ENCODE assay signal across 5 worm cellular contexts in genomic region chrIV:7817852-7818251, ce11.
A peak's percentile ranks its signal among the peaks of the same experiment; 100 is the strongest.
TF ChIP-seq lines count a peak whose summit lies in the region.

ric-3 (plus strand) TSS chrIV:7818251.

TF ChIP-seq in whole organism, L1 larva, 84 proteins besides CTCF, POLR2A, EP300 and RAD21 (continued from another document and continues in another):
- TF ChIP-seq fkh-10 (GFP tag; optimal IDR thresholded peaks at IDR 0.05; lab: Kevin White, UChicago) = peak; percentile 47
- TF ChIP-seq ceh-82 (tag; optimal IDR thresholded peaks at IDR 0.05; lab: Kevin White, UChicago) = peak; percentile 45 to 63 (median 50)
- TF ChIP-seq fos-1 (tag; optimal IDR thresholded peaks at IDR 0.05; lab: Kevin White, UChicago) = peak; percentile 52
- TF ChIP-seq snpc-4 (tag; optimal IDR thresholded peaks at IDR 0.05; lab: Kevin White, UChicago) = peak; percentile 23
- peak; percentile 31 for TF ChIP-seq lir-3 (tag; optimal IDR thresholded peaks at IDR 0.05; lab: Kevin White, UChicago; ENCODE audit: poor library complexity)
- no peak for TF ChIP-seq alr-1 (tag; optimal IDR thresholded peaks at IDR 0.05; lab: Kevin White, UChicago; ENCODE audit: borderline replicate concordance)
- no peak for TF ChIP-seq nhr-12 (tag; optimal IDR thresholded peaks at IDR 0.05; lab: Kevin White, UChicago)
- TF ChIP-seq skn-1 (tag; optimal IDR thresholded peaks at IDR 0.05; lab: Kevin White, UChicago) = peak; percentile 19
- TF ChIP-seq mef-2 (tag; optimal IDR thresholded peaks at IDR 0.05; lab: Kevin White, UChicago) = peak; percentile 22
- peak; percentile 57 to 76 for TF ChIP-seq lsy-2 (tag; optimal IDR thresholded peaks at IDR 0.05; lab: Kevin White, UChicago)
- no peak for TF ChIP-seq C34B4.2 (tag; optimal IDR thresholded peaks at IDR 0.05; lab: Kevin White, UChicago)
- TF ChIP-seq sup-37 (GFP tag; optimal IDR thresholded peaks at IDR 0.05; lab: Kevin White, UChicago) = no peak
- TF ChIP-seq swsn-7 (tag; optimal IDR thresholded peaks at IDR 0.05; lab: Kevin White, UChicago) = peak; percentile 73
- peak; percentile 17 for TF ChIP-seq lin-39 (tag; optimal IDR thresholded peaks at IDR 0.05; lab: Kevin White, UChicago)
- TF ChIP-seq mep-1 (tag; optimal IDR thresholded peaks at IDR 0.05; lab: Kevin White, UChicago) = peak; percentile 84
- peak; percentile 43 for TF ChIP-seq xbp-1 (tag; optimal IDR thresholded peaks at IDR 0.05; lab: Kevin White, UChicago)
- no peak for TF ChIP-seq ceh-88 (GFP tag; IDR thresholded peaks at IDR 0.05; lab: Robert Waterston, UW)
- TF ChIP-seq vab-15 (tag; optimal IDR thresholded peaks at IDR 0.05; lab: Kevin White, UChicago) = no peak
- TF ChIP-seq nhr-77 (tag; optimal IDR thresholded peaks at IDR 0.05; lab: Kevin White, UChicago) = peak; percentile 30
- TF ChIP-seq lin-14 (GFP tag; optimal IDR thresholded peaks at IDR 0.05; lab: Kevin White, UChicago) = peak; percentile 95
- TF ChIP-seq sptf-1 (tag; optimal IDR thresholded peaks at IDR 0.05; lab: Kevin White, UChicago) = no peak
- TF ChIP-seq rnt-1 (tag; optimal IDR thresholded peaks at IDR 0.05; lab: Kevin White, UChicago) = peak; percentile 84
- no peak for TF ChIP-seq zip-4 (GFP tag; optimal IDR thresholded peaks at IDR 0.05; lab: Kevin White, UChicago)
- peak; percentile 16 for TF ChIP-seq ceh-90 (tag; optimal IDR thresholded peaks at IDR 0.05; lab: Kevin White, UChicago)
- TF ChIP-seq zag-1 (tag; optimal IDR thresholded peaks at IDR 0.05; lab: Kevin White, UChicago) = peak; percentile 23
- peak; percentile 63 for TF ChIP-seq nhr-19 (GFP tag; conservative IDR thresholded peaks at IDR 0.05; lab: Robert Waterston, UW)

TF ChIP-seq in whole organism, L2 larva, 48 proteins besides CTCF, POLR2A, EP300 and RAD21 (continued from another document):
- TF ChIP-seq crh-2 (tag; optimal IDR thresholded peaks at IDR 0.05; lab: Kevin White, UChicago) = peak; percentile 68
- TF ChIP-seq zag-1 (tag; optimal IDR thresholded peaks at IDR 0.05; lab: Kevin White, UChicago) = peak; percentile 75
- TF ChIP-seq nhr-6 (tag; optimal IDR thresholded peaks at IDR 0.05; lab: Kevin White, UChicago) = peak; percentile 72
- TF ChIP-seq nhr-21 (tag; optimal IDR thresholded peaks at IDR 0.05; lab: Kevin White, UChicago) = peak; percentile 26
- peak; percentile 86 for TF ChIP-seq sma-9 (GFP tag; optimal IDR thresholded peaks at IDR 0.05; lab: Kevin White, UChicago)
- no peak for TF ChIP-seq sma-9 (tag; optimal IDR thresholded peaks at IDR 0.05; lab: Kevin White, UChicago)
- peak; percentile 93 for TF ChIP-seq C34F6.9 (tag; optimal IDR thresholded peaks at IDR 0.05; lab: Kevin White, UChicago)
- no peak for TF ChIP-seq ZK546.5 (tag; optimal IDR thresholded peaks at IDR 0.05; lab: Kevin White, UChicago)
- TF ChIP-seq lin-39 (tag; optimal IDR thresholded peaks at IDR 0.05; lab: Kevin White, UChicago) = no peak
- peak; percentile 45 for TF ChIP-seq mab-5 (tag; optimal IDR thresholded peaks at IDR 0.05; lab: Kevin White, UChicago)
- TF ChIP-seq fos-1 (tag; optimal IDR thresholded peaks at IDR 0.05; lab: Kevin White, UChicago) = peak; percentile 38
- TF ChIP-seq lsy-2 (tag; optimal IDR thresholded peaks at IDR 0.05; lab: Kevin White, UChicago) = peak; percentile 15 to 79

TF ChIP-seq in whole organism, L3 larva, 47 proteins besides CTCF, POLR2A, EP300 and RAD21 (continued from another document):
- peak; percentile 29 for TF ChIP-seq mdl-1 (tag; optimal IDR thresholded peaks at IDR 0.05; lab: Kevin White, UChicago)
- TF ChIP-seq fkh-10 (GFP tag; optimal IDR thresholded peaks at IDR 0.05; lab: Kevin White, UChicago) = no peak
- TF ChIP-seq zag-1 (tag; optimal IDR thresholded peaks at IDR 0.05; lab: Kevin White, UChicago) = no peak
- TF ChIP-seq unc-39 (tag; optimal IDR thresholded peaks at IDR 0.05; lab: Kevin White, UChicago) = no peak
- peak; percentile 51 for TF ChIP-seq pha-4 (tag; optimal IDR thresholded peaks at IDR 0.05; lab: Kevin White, UChicago)
- TF ChIP-seq snpc-4 (tag; optimal IDR thresholded peaks at IDR 0.05; lab: Kevin White, UChicago) = peak; percentile 40
- no peak for TF ChIP-seq nhr-43 (tag; optimal IDR thresholded peaks at IDR 0.05; lab: Kevin White, UChicago; ENCODE audit: poor library complexity, severe bottlenecking)
- peak; percentile 58 for TF ChIP-seq ceh-28 (tag; optimal IDR thresholded peaks at IDR 0.05; lab: Kevin White, UChicago)
- TF ChIP-seq nfya-1 (tag; optimal IDR thresholded peaks at IDR 0.05; lab: Kevin White, UChicago; ENCODE audit: insufficient read depth) = peak; percentile 81
- no peak for TF ChIP-seq fos-1 (tag; optimal IDR thresholded peaks at IDR 0.05; lab: Kevin White, UChicago)
TF ChIP-seq in whole organism, L3 larva: peak in this region for 9.

TF ChIP-seq in whole organism, L4 larva, 104 proteins besides CTCF, POLR2A, EP300 and RAD21 (continued from another document):
- no peak for TF ChIP-seq lin-1 (GFP tag; IDR thresholded peaks at IDR 0.05; lab: Robert Waterston, UW)
- no peak for TF ChIP-seq nhr-237 (tag; optimal IDR thresholded peaks at IDR 0.05; lab: Kevin White, UChicago)
- no peak for TF ChIP-seq ceh-82 (tag; optimal IDR thresholded peaks at IDR 0.05; lab: Kevin White, UChicago)
- peak; percentile 45 for TF ChIP-seq mes-2 (tag; optimal IDR thresholded peaks at IDR 0.05; lab: Kevin White, UChicago; ENCODE audit: poor library complexity, severe bottlenecking)
- TF ChIP-seq mdl-1 (tag; optimal IDR thresholded peaks at IDR 0.05; lab: Kevin White, UChicago) = peak in 1 of 2 experiments; percentile 45
- TF ChIP-seq hlh-11 (tag; optimal IDR thresholded peaks at IDR 0.05; lab: Kevin White, UChicago) = peak; percentile 61
- peak; percentile 69 for TF ChIP-seq hmg-1.1 (GFP tag; IDR thresholded peaks at IDR 0.05; lab: Robert Waterston, UW)
- peak in 1 of 2 experiments; percentile 70 for TF ChIP-seq lsy-2 (tag; optimal IDR thresholded peaks at IDR 0.05; lab: Kevin White, UChicago)
- TF ChIP-seq zfp-2 (tag; optimal IDR thresholded peaks at IDR 0.05; lab: Kevin White, UChicago) = no peak
- TF ChIP-seq T26A8.4 (GFP tag; IDR thresholded peaks at IDR 0.05; lab: Robert Waterston, UW) = no peak
- TF ChIP-seq unc-62 (GFP tag; optimal IDR thresholded peaks at IDR 0.05 in 1 of 2; lab: Kevin White, UChicago) = peak in 1 of 2 experiments; percentile 98
- no peak for TF ChIP-seq unc-62 (tag; optimal IDR thresholded peaks at IDR 0.05; lab: Kevin White, UChicago)
- no peak for TF ChIP-seq sdz-12 (GFP tag; optimal IDR thresholded peaks at IDR 0.05; lab: Kevin White, UChicago)
- no peak for TF ChIP-seq daf-12 (tag; optimal IDR thresholded peaks at IDR 0.05; lab: Kevin White, UChicago)
- TF ChIP-seq nhr-10 (tag; optimal IDR thresholded peaks at IDR 0.05; lab: Kevin White, UChicago) = no peak
- peak; percentile 29 for TF ChIP-seq F37D6.2 (tag; optimal IDR thresholded peaks at IDR 0.05; lab: Kevin White, UChicago)
- no peak for TF ChIP-seq gei-8 (GFP tag; optimal IDR thresholded peaks at IDR 0.05; lab: Kevin White, UChicago)
- TF ChIP-seq daf-16 (GFP tag; optimal IDR thresholded peaks at IDR 0.05; lab: Kevin White, UChicago) = peak in 1 of 2 experiments; percentile 28
- no peak for TF ChIP-seq daf-16 (tag; optimal IDR thresholded peaks at IDR 0.05; lab: Kevin White, UChicago)
- TF ChIP-seq hlh-30 (tag; optimal IDR thresholded peaks at IDR 0.05; lab: Kevin White, UChicago; ENCODE audit: insufficient read depth) = peak; percentile 34
- peak; percentile 24 for TF ChIP-seq ces-1 (GFP tag; optimal IDR thresholded peaks at IDR 0.05; lab: Kevin White, UChicago)
- TF ChIP-seq nhr-28 (tag; optimal IDR thresholded peaks at IDR 0.05; lab: Kevin White, UChicago) = no peak
- 0 out of 2 replicates have a peak, but pooled peaks have one; percentile 19 for TF ChIP-seq ctbp-1 (GFP tag; IDR thresholded peaks at IDR 0.05; lab: Robert Waterston, UW)
- TF ChIP-seq ceh-28 (tag; optimal IDR thresholded peaks at IDR 0.05; lab: Kevin White, UChicago) = peak; percentile 58

TF ChIP-seq in whole organism, late embryonic, 69 proteins besides CTCF, POLR2A, EP300 and RAD21 (continued from another document):
- TF ChIP-seq ahr-1 (tag; optimal IDR thresholded peaks at IDR 0.05; lab: Kevin White, UChicago) (no peak), ceh-30 (tag; optimal IDR thresholded peaks at IDR 0.05; lab: Kevin White, UChicago) (no peak), nfya-1 (tag; optimal IDR thresholded peaks at IDR 0.05; lab: Kevin White, UChicago) (peak; percentile 78), K09A11.1 (tag; optimal IDR thresholded peaks at IDR 0.05; lab: Kevin White, UChicago; ENCODE audit: insufficient read depth) (no peak), fkh-10 (GFP tag; optimal IDR thresholded peaks at IDR 0.05; lab: Kevin White, UChicago) (no peak), pat-9 (tag; optimal IDR thresholded peaks at IDR 0.05; lab: Kevin White, UChicago) (no peak), rnt-1 (tag; optimal IDR thresholded peaks at IDR 0.05; lab: Kevin White, UChicago) (no peak), Y22D7AL.16 (tag; optimal IDR thresholded peaks at IDR 0.05; lab: Kevin White, UChicago) (no peak), ceh-2 (tag; optimal IDR thresholded peaks at IDR 0.05; lab: Kevin White, UChicago) (no peak), unc-3 (GFP tag; conservative IDR thresholded peaks at IDR 0.05; lab: Robert Waterston, UW) (no peak), unc-3 (tag; optimal IDR thresholded peaks at IDR 0.05; lab: Kevin White, UChicago) (no peak), dmd-4 (tag; optimal IDR thresholded peaks at IDR 0.05; lab: Kevin White, UChicago; ENCODE audit: borderline replicate concordance) (peak; percentile 13), unc-55 (GFP tag; optimal IDR thresholded peaks at IDR 0.05; lab: Kevin White, UChicago) (peak; percentile 80), npax-4 (tag; optimal IDR thresholded peaks at IDR 0.05; lab: Kevin White, UChicago) (no peak), elt-4 (tag; optimal IDR thresholded peaks at IDR 0.05; lab: Kevin White, UChicago) (no peak), ceh-9 (tag; optimal IDR thresholded peaks at IDR 0.05; lab: Kevin White, UChicago) (no peak), sox-4 (tag; optimal IDR thresholded peaks at IDR 0.05; lab: Kevin White, UChicago) (no peak), ceh-18 (tag; optimal IDR thresholded peaks at IDR 0.05; lab: Kevin White, UChicago) (peak; percentile 46), lim-6 (tag; optimal IDR thresholded peaks at IDR 0.05; lab: Kevin White, UChicago) (peak; percentile 30), gmeb-2 (tag; optimal IDR thresholded peaks at IDR 0.05; lab: Kevin White, UChicago) (no peak), dve-1 (tag; optimal IDR thresholded peaks at IDR 0.05; lab: Kevin White, UChicago) (no peak), pqm-1 (tag; optimal IDR thresholded peaks at IDR 0.05; lab: Kevin White, UChicago) (no peak), sox-2 (GFP tag; IDR thresholded peaks at IDR 0.05; lab: Robert Waterston, UW) (no peak), ets-4 (tag; optimal IDR thresholded peaks at IDR 0.05; lab: Kevin White, UChicago) (no peak), eyg-1 (tag; optimal IDR thresholded peaks at IDR 0.05; lab: Kevin White, UChicago) (no peak), ceh-6 (GFP tag; optimal IDR thresholded peaks at IDR 0.05; lab: Kevin White, UChicago) (no peak), syd-9 (tag; optimal IDR thresholded peaks at IDR 0.05; lab: Kevin White, UChicago) (no peak), odd-2 (tag; optimal IDR thresholded peaks at IDR 0.05; lab: Kevin White, UChicago) (no peak), C38D4.7 (GFP tag; optimal IDR thresholded peaks at IDR 0.05; lab: Kevin White, UChicago) (no peak), lin-11 (tag; optimal IDR thresholded peaks at IDR 0.05; lab: Kevin White, UChicago) (no peak), hlh-30 (tag; optimal IDR thresholded peaks at IDR 0.05; lab: Kevin White, UChicago; ENCODE audit: insufficient read depth) (no peak), zip-5 (tag; optimal IDR thresholded peaks at IDR 0.05; lab: Kevin White, UChicago) (no peak), ceh-31 (tag; optimal IDR thresholded peaks at IDR 0.05; lab: Kevin White, UChicago) (peak; percentile 70), pax-1 (tag; optimal IDR thresholded peaks at IDR 0.05; lab: Kevin White, UChicago) (no peak), hlh-13 (GFP tag; optimal IDR thresholded peaks at IDR 0.05; lab: Kevin White, UChicago) (no peak), pha-4 (tag; optimal IDR thresholded peaks at IDR 0.05; lab: Kevin White, UChicago) (no peak), hlh-6 (tag; optimal IDR thresholded peaks at IDR 0.05; lab: Kevin White, UChicago) (no peak), ref-2 (tag; optimal IDR thresholded peaks at IDR 0.05; lab: Kevin White, UChicago) (no peak), pros-1 (tag; optimal IDR thresholded peaks at IDR 0.05; lab: Kevin White, UChicago) (peak; percentile 11), fax-1 (tag; optimal IDR thresholded peaks at IDR 0.05; lab: Kevin White, UChicago) (no peak), hlh-8 (tag; optimal IDR thresholded peaks at IDR 0.05; lab: Kevin White, UChicago) (peak; percentile 73), sdc-2 (tag; optimal IDR thresholded peaks at IDR 0.05; lab: Kevin White, UChicago) (no peak), ceh-14 (tag; optimal IDR thresholded peaks at IDR 0.05; lab: Kevin White, UChicago) (no peak), mec-3 (tag; optimal IDR thresholded peaks at IDR 0.05; lab: Kevin White, UChicago; ENCODE audit: borderline replicate concordance) (no peak), pag-3 (tag; optimal IDR thresholded peaks at IDR 0.05; lab: Kevin White, UChicago; ENCODE audit: borderline replicate concordance) (no peak), elt-2 (tag; optimal IDR thresholded peaks at IDR 0.05; lab: Kevin White, UChicago) (no peak), nhr-11 (tag; optimal IDR thresholded peaks at IDR 0.05; lab: Kevin White, UChicago) (no peak), ceh-45 (GFP tag; IDR thresholded peaks at IDR 0.05; lab: Robert Waterston, UW) (no peak), tbx-7 (tag; optimal IDR thresholded peaks at IDR 0.05; lab: Kevin White, UChicago) (no peak), ztf-16 (tag; optimal IDR thresholded peaks at IDR 0.05; lab: Kevin White, UChicago) (no peak), madf-2 (tag; optimal IDR thresholded peaks at IDR 0.05; lab: Kevin White, UChicago) (no peak), ceh-48 (tag; optimal IDR thresholded peaks at IDR 0.05; lab: Kevin White, UChicago) (peak; percentile 84), ttx-3 (tag; optimal IDR thresholded peaks at IDR 0.05; lab: Kevin White, UChicago) (no peak), ama-1 (optimal IDR thresholded peaks at IDR 0.05; lab: Kevin White, UChicago) (no peak), hlh-15 (tag; optimal IDR thresholded peaks at IDR 0.05; lab: Kevin White, UChicago) (no peak), che-1 (tag; optimal IDR thresholded peaks at IDR 0.05; lab: Kevin White, UChicago) (no peak), C08G9.2 (tag; optimal IDR thresholded peaks at IDR 0.05; lab: Kevin White, UChicago) (no peak)
